Worm (Caenorhabditis elegans): ENCODE results near the gene mlc-7.

The mlc-7 gene

ce11 chrIII:13719247-13719758, 31.9 kb upstream of the mlc-7 start (continued):
- TF ChIP-seq C17E4.6 (GFP tag; IDR thresholded peaks at IDR 0.05) = no peak
- no peak for TF ChIP-seq ceh-79 (tag; optimal IDR thresholded peaks at IDR 0.05)
- no peak for TF ChIP-seq nhr-120 (GFP tag; IDR thresholded peaks at IDR 0.05)

ce11 chrIII:13720190-13720741, 31.0 kb upstream of the mlc-7 start:
- TF ChIP-seq hmg-1.2 (GFP tag; IDR thresholded peaks at IDR 0.05) = no peak
- TF ChIP-seq snpc-3.4 (tag; optimal IDR thresholded peaks at IDR 0.05) = no peak
- 0 out of 2 replicates have a peak, but pooled peaks have one; percentile 19 for TF ChIP-seq D2030.7 (GFP tag; IDR thresholded peaks at IDR 0.05)
- no peak for TF ChIP-seq Y79H2A.3 (GFP tag; conservative IDR thresholded peaks at IDR 0.05)
- peak; percentile 21 for TF ChIP-seq gei-17 (GFP tag; optimal IDR thresholded peaks at IDR 0.05)
- peak; percentile 33 for TF ChIP-seq ztf-3 (GFP tag; optimal IDR thresholded peaks at IDR 0.05)
- 0 out of 2 replicates have a peak, but pooled peaks have one; percentile 59 for TF ChIP-seq cebp-2 (GFP tag; IDR thresholded peaks at IDR 0.05)
- TF ChIP-seq lin-40 (tag; optimal IDR thresholded peaks at IDR 0.05) = no peak
- TF ChIP-seq nhr-90 (tag; optimal IDR thresholded peaks at IDR 0.05) = no peak
- no peak for TF ChIP-seq Y56A3A.18 (GFP tag; IDR thresholded peaks at IDR 0.05)
- TF ChIP-seq ZK185.1 (tag; optimal IDR thresholded peaks at IDR 0.05; ENCODE audit: poor library complexity, severe bottlenecking) = peak; percentile 15
- TF ChIP-seq zfh-2 (GFP tag; conservative IDR thresholded peaks at IDR 0.05) = peak; percentile 76
- TF ChIP-seq B0035.1 (tag; optimal IDR thresholded peaks at IDR 0.05) = no peak
- 0 out of 2 replicates have a peak, but pooled peaks have one; percentile 31 for TF ChIP-seq dox-1 (GFP tag; IDR thresholded peaks at IDR 0.05)
- TF ChIP-seq let-526 (GFP tag; IDR thresholded peaks at IDR 0.05) = no peak
- no peak for TF ChIP-seq C06A6.2 (GFP tag; conservative IDR thresholded peaks at IDR 0.05)
- TF ChIP-seq cebp-1 (GFP tag; IDR thresholded peaks at IDR 0.05) = no peak
- TF ChIP-seq cebp-1 (tag; optimal IDR thresholded peaks at IDR 0.05) = no peak
- no peak for TF ChIP-seq aptf-2 (GFP tag; conservative IDR thresholded peaks at IDR 0.05)
- no peak for TF ChIP-seq C17E4.6 (GFP tag; IDR thresholded peaks at IDR 0.05)

- TF ChIP-seq cebp-1 (GFP tag; IDR thresholded peaks at IDR 0.05) (no peak; the same call in 1 of the 2 replicates), cebp-1 (tag; optimal IDR thresholded peaks at IDR 0.05) (peak; percentile 60), ets-4 (GFP tag; optimal IDR thresholded peaks at IDR 0.05) (no peak), gei-17 (GFP tag; optimal IDR thresholded peaks at IDR 0.05) (no peak), madf-6 (GFP tag; IDR thresholded peaks at IDR 0.05) (peak; percentile 36; the same call in 1 of the 2 replicates), F33H1.4 (GFP tag; IDR thresholded peaks at IDR 0.05) (no peak), ztf-25 (GFP tag; IDR thresholded peaks at IDR 0.05) (no peak), nfyb-1 (GFP tag; IDR thresholded peaks at IDR 0.05) (0 out of 2 replicates have a peak, but pooled peaks have one; percentile 14), dpl-1 (GFP tag; optimal IDR thresholded peaks at IDR 0.05) (no peak), K12H6.12 (tag; optimal IDR thresholded peaks at IDR 0.05) (peak; percentile 52), bed-2 (GFP tag; IDR thresholded peaks at IDR 0.05) (peak; percentile 27; the same call in 1 of the 2 replicates), ekl-4 (GFP tag; IDR thresholded peaks at IDR 0.05) (no peak), somi-1 (GFP tag; optimal IDR thresholded peaks at IDR 0.05) (peak; percentile 5), dox-1 (GFP tag; IDR thresholded peaks at IDR 0.05) (peak; percentile 34; the same call in 1 of the 2 replicates), zfh-2 (GFP tag; conservative IDR thresholded peaks at IDR 0.05) (peak; percentile 97), hsf-1 (GFP tag; IDR thresholded peaks at IDR 0.05) (0 out of 2 replicates have a peak, but pooled peaks have one; percentile 50), B0336.3 (GFP tag; IDR thresholded peaks at IDR 0.05) (peak; percentile 42; the same call in 1 of the 2 replicates), tlf-1 (GFP tag; optimal IDR thresholded peaks at IDR 0.05) (no peak), mcd-1 (GFP tag; IDR thresholded peaks at IDR 0.05) (peak; percentile 63), egrh-3 (GFP tag; IDR thresholded peaks at IDR 0.05) (peak; percentile 91), C06A6.2 (GFP tag; conservative IDR thresholded peaks at IDR 0.05) (peak; percentile 45; the same call in 1 of the 2 replicates), ztf-6 (GFP tag; IDR thresholded peaks at IDR 0.05) (no peak), lin-40 (tag; optimal IDR thresholded peaks at IDR 0.05) (no peak), ztf-18 (tag; optimal IDR thresholded peaks at IDR 0.05) (no peak), hmg-1.2 (GFP tag; IDR thresholded peaks at IDR 0.05) (peak; percentile 25; the same call in 1 of the 2 replicates), F52B5.7 (tag; optimal IDR thresholded peaks at IDR 0.05) (peak; percentile 35), B0261.1 (tag; optimal IDR thresholded peaks at IDR 0.05) (no peak), die-1 (tag; optimal IDR thresholded peaks at IDR 0.05) (peak; percentile 7), ztf-28 (GFP tag; IDR thresholded peaks at IDR 0.05) (0 out of 2 replicates have a peak, but pooled peaks have one; percentile 55), repo-1 (tag; optimal IDR thresholded peaks at IDR 0.05) (peak; percentile 48)
Observed at ce11 chrIII:13721066-13721465, 30.2 kb upstream of the mlc-7 start.
